Fruit fly (Drosophila melanogaster): ENCODE results near the gene Act5C.

- TF ChIP-seq exex (tag; optimal IDR thresholded peaks at IDR 0.05) (no peak), Camta (GFP tag; optimal IDR thresholded peaks at IDR 0.05) (peak; percentile 87), CG31388 (GFP tag; optimal IDR thresholded peaks at IDR 0.05) (peak; percentile 74), pita (GFP tag; optimal IDR thresholded peaks at IDR 0.05) (no peak), CG2889 (GFP tag; IDR thresholded peaks at IDR 0.05) (peak; percentile 78; the same call in 2 of the 3 replicates), CG6683 (GFP tag; optimal IDR thresholded peaks at IDR 0.05) (peak; percentile 57), Dref (GFP tag; IDR thresholded peaks at IDR 0.05) (no peak), pros (GFP tag; optimal IDR thresholded peaks at IDR 0.05) (no peak), CG13123 (GFP tag; optimal IDR thresholded peaks at IDR 0.05) (peak; percentile 83), emc (GFP tag; optimal IDR thresholded peaks at IDR 0.05) (peak; percentile 50), hkb (optimal IDR thresholded peaks at IDR 0.05) (no peak), hkb (GFP tag; IDR thresholded peaks at IDR 0.05) (peak; percentile 94), CG31224 (GFP tag; IDR thresholded peaks at IDR 0.05) (peak; percentile 79), nerfin-2 (GFP tag; IDR thresholded peaks at IDR 0.05; ENCODE audit: partially characterized antibody) (no peak)
Measured at dm6 chrX:5895821-5896550, 4.7 kb upstream of the Act5C start.

Measured in whole organism, embryonic.